Worm (Caenorhabditis elegans): ENCODE results near the gene srw-79.

DNA sequence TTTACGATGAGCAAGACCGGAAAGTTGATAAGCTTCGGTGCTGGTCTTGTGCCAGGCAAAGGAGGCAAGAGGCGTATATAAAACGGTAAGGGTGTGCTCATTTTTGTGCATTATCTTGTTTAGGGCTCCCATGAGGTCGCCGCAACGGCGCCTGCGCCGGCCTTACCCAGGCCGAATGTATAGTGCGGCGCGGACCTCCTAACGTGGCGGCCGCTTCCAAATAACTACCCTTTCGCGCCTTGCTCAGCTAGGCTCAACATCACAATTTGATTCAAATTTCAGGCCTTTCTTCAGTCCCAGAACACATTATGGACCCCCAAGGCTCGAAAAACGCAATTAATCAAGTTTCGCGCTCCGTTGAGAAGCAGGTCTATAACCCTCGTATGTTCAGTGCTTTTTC is 19.0 kb upstream of the srw-79 start, which contains the start of the genes ZK355.3 and ZK355.8:
- TF ChIP-seq tbx-11 (GFP tag; IDR thresholded peaks at IDR 0.05), result no peak
- no peak for TF ChIP-seq ama-1 (optimal IDR thresholded peaks at IDR 0.05)
- no peak for TF ChIP-seq scrt-1 (GFP tag; IDR thresholded peaks at IDR 0.05)
- TF ChIP-seq ceh-36 (tag; optimal IDR thresholded peaks at IDR 0.05), result no peak
- no peak for TF ChIP-seq hmg-4 (GFP tag; optimal IDR thresholded peaks at IDR 0.05)
- no peak for TF ChIP-seq ceh-13 (GFP tag; optimal IDR thresholded peaks at IDR 0.05)
- no peak for TF ChIP-seq tra-4 (tag; optimal IDR thresholded peaks at IDR 0.05)

Data from whole organism, early embryonic.